Worm (Caenorhabditis elegans) whole organism, L3 larva: ENCODE measurements around the gene C25F9.10.
A peak's percentile ranks its signal among the peaks of the same experiment; 100 is the strongest.

Experiments
- ZK546.5 ChIP-seq: sonication (generic microtip); optimal IDR thresholded peaks from 2 replicates; lab custom pipeline; 2017; ENCODE audit warnings: missing biosample characterization, missing genetic modification characterization
- ama-1 ChIP-seq: fragments of 150-350 bp; optimal IDR thresholded peaks from 2 replicates; lab custom pipeline; 2018
- ceh-16 ChIP-seq: sonication (generic microtip); optimal IDR thresholded peaks from 2 replicates; lab custom pipeline; 2017; ENCODE audit warnings: missing biosample characterization, missing genetic modification characterization
- ceh-28 ChIP-seq: fragments of 150-350 bp; optimal IDR thresholded peaks from 2 replicates; lab custom pipeline; 2014; ENCODE audit warnings: missing biosample characterization, missing genetic modification reagents, missing genetic modification characterization
- ceh-82 ChIP-seq: fragments of 150-350 bp; optimal IDR thresholded peaks from 2 replicates; lab custom pipeline; 2014; ENCODE audit warnings: missing biosample characterization, missing genetic modification characterization
- ceh-9 ChIP-seq: sonication (generic microtip); optimal IDR thresholded peaks from 2 replicates; lab custom pipeline; 2018; ENCODE audit warnings: missing biosample characterization, missing genetic modification characterization
- daf-12 ChIP-seq: fragments of 150-350 bp; optimal IDR thresholded peaks from 2 replicates; lab custom pipeline; 2014; ENCODE audit warnings: missing biosample characterization, missing genetic modification reagents, missing genetic modification characterization
- egl-27 ChIP-seq: sonication (generic microtip); optimal IDR thresholded peaks from 4 replicates; lab custom pipeline; 2017; ENCODE audit warnings: missing biosample characterization, missing genetic modification reagents, missing genetic modification characterization
- elt-1 ChIP-seq: fragments of 150-350 bp; optimal IDR thresholded peaks from 2 replicates; lab custom pipeline; 2014; ENCODE audit warnings: missing biosample characterization, missing genetic modification characterization
- elt-2 ChIP-seq: sonication (generic microtip); optimal IDR thresholded peaks from 2 replicates; lab custom pipeline; 2016; ENCODE audit warnings: missing genetic modification reagents, mild to moderate bottlenecking, missing genetic modification characterization, missing compliant biosample characterization
- elt-3 ChIP-seq, 3 experiments: fragments of 150-350 bp in 1 of 3; sonication (generic microtip) in 2 of 3; optimal IDR thresholded peaks; 2 replicates in 2 of 3; 4 replicates in 1 of 3; lab custom pipeline; 2014 to 2017; ENCODE audit warnings: missing biosample characterization in 3 of 3, missing genetic modification characterization in 3 of 3
- eor-1 ChIP-seq, 2 experiments: fragments of 150-350 bp; optimal IDR thresholded peaks; 2 replicates each; lab custom pipeline; 2014 to 2018; ENCODE audit warnings: missing biosample characterization in 2 of 2, missing genetic modification characterization in 2 of 2
- fkh-10 ChIP-seq: sonication (generic microtip); optimal IDR thresholded peaks from 2 replicates; lab custom pipeline; 2017; ENCODE audit warnings: missing biosample characterization, missing genetic modification reagents, missing genetic modification characterization
- fos-1 ChIP-seq: fragments of 150-350 bp; optimal IDR thresholded peaks from 2 replicates; lab custom pipeline; 2014; ENCODE audit warnings: missing biosample characterization, missing genetic modification characterization
- lin-39 ChIP-seq: fragments of 150-350 bp; optimal IDR thresholded peaks from 2 replicates; lab custom pipeline; 2018; ENCODE audit warnings: missing biosample characterization, missing genetic modification reagents, missing genetic modification characterization
- lsy-12 ChIP-seq: sonication (generic microtip); optimal IDR thresholded peaks from 2 replicates; lab custom pipeline; 2016; ENCODE audit warnings: mild to moderate bottlenecking, missing genetic modification characterization, missing compliant biosample characterization
- mml-1 ChIP-seq: fragments of 150-350 bp; sonication (generic microtip); optimal IDR thresholded peaks from 3 replicates; lab custom pipeline; 2014; ENCODE audit warnings: missing biosample characterization, missing genetic modification characterization
- nhr-12 ChIP-seq: fragments of 150-350 bp; optimal IDR thresholded peaks from 2 replicates; lab custom pipeline; 2014; ENCODE audit warnings: missing biosample characterization, missing genetic modification characterization
- nhr-237 ChIP-seq: fragments of 150-350 bp; optimal IDR thresholded peaks from 2 replicates; lab custom pipeline; 2014; ENCODE audit warnings: missing biosample characterization, missing genetic modification characterization
- nhr-28 ChIP-seq: fragments of 150-350 bp; optimal IDR thresholded peaks from 2 replicates; lab custom pipeline; 2014; ENCODE audit warnings: missing biosample characterization, missing genetic modification characterization
- nhr-43 ChIP-seq: sonication (generic microtip); optimal IDR thresholded peaks from 2 replicates; lab custom pipeline; 2016; ENCODE audit warnings: mild to moderate bottlenecking, missing genetic modification characterization, missing compliant biosample characterization; ENCODE audit not compliant: poor library complexity, severe bottlenecking
- nhr-67 ChIP-seq: fragments of 150-350 bp; optimal IDR thresholded peaks from 2 replicates; lab custom pipeline; 2014; ENCODE audit warnings: missing biosample characterization, missing genetic modification characterization
- nhr-76 ChIP-seq: fragments of 150-350 bp; sonication (generic microtip); optimal IDR thresholded peaks from 5 replicates; lab custom pipeline; 2014; ENCODE audit warnings: missing biosample characterization, missing genetic modification characterization
- pha-4 ChIP-seq: fragments of 150-350 bp; optimal IDR thresholded peaks from 2 replicates; lab custom pipeline; 2014; ENCODE audit warnings: missing biosample characterization, missing genetic modification reagents, missing genetic modification characterization
- pqm-1 ChIP-seq: fragments of 150-350 bp; optimal IDR thresholded peaks from 2 replicates; lab custom pipeline; 2017; ENCODE audit warnings: missing biosample characterization, missing genetic modification characterization, inconsistent platforms
- sea-2 ChIP-seq: fragments of 150-350 bp; sonication (generic microtip); optimal IDR thresholded peaks from 4 replicates; lab custom pipeline; 2014; ENCODE audit warnings: missing biosample characterization, missing genetic modification reagents, missing genetic modification characterization
- skn-1 ChIP-seq: fragments of 150-350 bp; optimal IDR thresholded peaks from 2 replicates; lab custom pipeline; 2014; ENCODE audit warnings: missing biosample characterization, missing genetic modification characterization
- tbx-2 ChIP-seq: sonication (generic microtip); optimal IDR thresholded peaks from 2 replicates; lab custom pipeline; 2016; ENCODE audit warnings: mild to moderate bottlenecking, missing genetic modification characterization, missing compliant biosample characterization
- zag-1 ChIP-seq: fragments of 150-350 bp; optimal IDR thresholded peaks from 2 replicates; lab custom pipeline; 2014; ENCODE audit warnings: missing biosample characterization, missing genetic modification characterization
- ztf-11 ChIP-seq: fragments of 150-350 bp; optimal IDR thresholded peaks from 2 replicates; lab custom pipeline; 2014; ENCODE audit warnings: missing biosample characterization, missing genetic modification characterization
- ztf-4 ChIP-seq: fragments of 150-350 bp; optimal IDR thresholded peaks from 2 replicates; lab custom pipeline; 2014; ENCODE audit warnings: missing biosample characterization, missing genetic modification characterization

C25F9.10 gene

DNA sequence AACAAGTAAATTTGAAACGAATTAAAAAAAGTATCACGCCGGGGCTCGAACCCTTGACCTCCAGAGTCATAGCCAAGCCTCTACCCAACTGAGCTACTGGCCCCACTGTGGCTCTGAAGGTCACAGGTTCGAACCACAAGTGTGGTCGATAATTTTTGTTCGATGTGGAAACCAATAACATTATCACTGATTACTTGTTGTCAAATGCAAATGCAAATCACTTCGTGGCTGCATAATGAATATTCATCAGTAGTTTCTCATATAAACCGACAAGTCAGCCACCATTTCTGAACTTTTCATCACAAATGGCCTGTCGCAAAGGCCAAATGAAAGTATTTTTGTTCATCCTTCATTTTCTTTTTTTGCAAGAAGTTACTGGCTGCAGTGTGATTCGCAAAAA, 10.8 kb upstream of the C25F9.10 start, which contains the start of gene C25F9.8:
Gene C25F9.8, plus strand, starts transcription at position 301 of the 400 bp plus-strand sequence.
- no peak for TF ChIP-seq skn-1 (tag; lab: Kevin White, UChicago)
- TF ChIP-seq tbx-2: no peak
- no peak for TF ChIP-seq fos-1
- TF ChIP-seq egl-27 (tag; lab: Kevin White, UChicago): no peak
- TF ChIP-seq ztf-11: no peak
- TF ChIP-seq daf-12 (tag; lab: Kevin White, UChicago): no peak
- TF ChIP-seq pqm-1 (tag; lab: Kevin White, UChicago): no peak
- no peak for TF ChIP-seq elt-3 (tag; optimal IDR thresholded peaks at IDR 0.05; lab: Kevin White, UChicago)

DNA sequence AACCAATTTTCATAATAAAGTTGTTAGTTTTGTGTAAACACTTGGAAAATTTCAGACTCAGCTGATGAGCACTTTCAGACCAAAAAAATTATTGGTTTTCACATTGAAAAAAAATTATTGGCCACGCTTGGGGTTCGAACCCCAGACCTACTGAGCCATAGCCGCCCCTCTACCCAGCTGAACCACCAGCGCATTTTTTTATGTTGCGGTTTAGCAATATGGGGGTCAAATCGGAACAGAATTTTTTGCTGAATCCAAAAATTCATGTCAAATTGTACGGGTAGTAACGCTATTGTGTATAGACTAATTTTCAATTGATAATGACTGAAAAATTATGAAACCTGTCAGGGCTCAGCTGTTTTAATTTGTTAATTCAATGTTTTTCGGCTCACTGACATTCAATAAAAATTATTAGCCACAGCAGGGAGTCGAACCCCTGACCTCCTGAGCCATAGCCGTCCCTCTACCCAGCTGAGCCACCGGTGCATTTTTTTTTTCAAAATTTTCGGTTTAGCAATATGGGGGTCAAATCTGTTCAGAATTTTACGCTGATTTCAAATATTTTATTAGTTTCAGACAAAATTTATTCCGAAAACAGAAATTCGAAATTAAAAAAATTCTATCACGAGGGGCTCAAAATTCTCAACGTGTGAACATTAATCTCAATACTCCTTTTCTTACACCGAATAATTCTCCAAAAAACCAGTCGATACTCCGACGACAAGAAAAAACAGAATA, 8.8 kb upstream of the C25F9.10 start:
- no peak for TF ChIP-seq ceh-28
- TF ChIP-seq ceh-9 (tag; lab: Kevin White, UChicago): no peak
- no peak for TF ChIP-seq ceh-16 (tag; lab: Kevin White, UChicago)
- no peak for TF ChIP-seq pha-4 (tag; lab: Kevin White, UChicago)
- TF ChIP-seq lsy-12 (tag; lab: Kevin White, UChicago): no peak
- no peak for TF ChIP-seq fkh-10 (GFP tag; lab: Kevin White, UChicago)
- no peak for TF ChIP-seq mml-1

DNA sequence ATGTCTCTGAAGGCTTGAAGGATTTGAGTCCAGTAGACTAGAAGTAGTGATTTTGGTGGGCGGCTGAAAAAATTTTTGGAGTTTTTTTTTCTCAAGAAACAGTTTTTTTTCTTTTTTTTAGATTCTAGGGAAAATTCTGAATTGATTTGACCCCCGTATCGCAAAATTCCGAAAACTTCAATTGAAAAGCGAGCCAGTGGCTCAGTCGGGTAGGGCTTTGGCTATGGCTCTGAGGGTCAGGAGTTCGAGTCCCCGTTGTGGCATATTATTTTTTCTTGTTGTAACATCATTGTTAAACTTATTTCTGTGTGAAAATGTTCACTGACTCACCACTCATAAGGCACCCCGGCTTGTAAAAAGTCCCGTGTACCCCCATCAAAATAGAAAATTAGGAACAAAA, 7.1 kb upstream of the C25F9.10 start:
- TF ChIP-seq ZK546.5 (tag; lab: Kevin White, UChicago) (no peak), nhr-76 (tag; lab: Kevin White, UChicago) (no peak), ceh-16 (tag; lab: Kevin White, UChicago) (no peak), mml-1 (no peak), daf-12 (tag; lab: Kevin White, UChicago) (no peak), nhr-67 (tag; lab: Kevin White, UChicago) (no peak), eor-1 (tag; optimal IDR thresholded peaks at IDR 0.05; lab: Kevin White, UChicago) (no peak), nhr-28 (no peak), ceh-82 (no peak), fos-1 (no peak), elt-3 (tag; optimal IDR thresholded peaks at IDR 0.05; lab: Kevin White, UChicago) (no peak), nhr-237 (tag; lab: Kevin White, UChicago) (no peak), pqm-1 (tag; lab: Kevin White, UChicago) (no peak)
- TF ChIP-seq, all 47 proteins: peak for 0

DNA sequence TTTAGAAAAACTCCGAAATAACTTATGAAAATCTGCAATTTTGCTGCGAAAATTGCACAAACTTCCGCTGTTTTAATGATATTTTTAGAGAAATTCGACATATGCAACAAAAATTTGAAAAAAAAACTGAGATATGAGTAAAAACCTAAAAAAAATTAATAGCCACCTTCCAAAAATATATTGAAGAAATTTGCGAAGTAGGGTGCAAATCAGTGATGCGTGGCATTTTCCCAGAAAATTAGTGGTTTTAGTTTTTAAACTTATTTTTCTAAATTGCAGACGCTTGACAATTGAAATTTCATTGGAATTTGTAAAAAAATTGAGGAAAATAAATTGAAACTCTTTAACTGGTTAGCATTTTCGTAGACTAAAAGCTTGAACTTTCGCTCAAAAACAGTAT, 6.6 kb upstream of the C25F9.10 start, which contains the start of gene C25F9.13:
Gene C25F9.13, minus strand, starts transcription at position 101 of the 400 bp plus-strand sequence.
- TF ChIP-seq nhr-67 (tag; lab: Kevin White, UChicago) (no peak), lin-39 (tag; lab: Kevin White, UChicago) (no peak), nhr-76 (tag; lab: Kevin White, UChicago) (no peak), nhr-237 (tag; lab: Kevin White, UChicago) (no peak), skn-1 (tag; lab: Kevin White, UChicago) (no peak), sea-2 (GFP tag; lab: Kevin White, UChicago) (no peak), ama-1 (lab: Kevin White, UChicago) (no peak), nhr-12 (tag; lab: Kevin White, UChicago) (no peak), zag-1 (no peak), ztf-4 (tag; lab: Kevin White, UChicago) (no peak), elt-3 (tag; optimal IDR thresholded peaks at IDR 0.05; lab: Kevin White, UChicago) (no peak), pqm-1 (tag; lab: Kevin White, UChicago) (no peak)

DNA sequence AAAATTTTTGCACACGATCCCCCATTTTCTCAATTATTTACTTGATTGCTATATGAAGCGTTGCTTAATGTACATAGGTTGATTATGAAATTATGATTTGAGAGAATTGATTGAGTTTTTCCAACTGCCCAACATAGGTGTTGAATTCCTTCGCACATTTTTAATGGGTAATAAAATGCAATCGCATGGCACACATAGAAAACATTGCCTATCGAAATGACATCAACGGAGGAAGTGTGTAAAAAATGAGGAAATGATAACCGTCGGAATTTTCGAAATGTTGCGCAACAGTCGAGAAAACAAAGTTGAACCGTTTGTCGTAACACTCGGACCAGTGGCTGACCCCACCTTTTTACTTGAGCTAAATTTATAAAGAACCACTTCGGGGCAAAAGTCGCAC, 6.2 kb upstream of the C25F9.10 start:
- peak; percentile 4 for TF ChIP-seq elt-2 (tag; lab: Kevin White, UChicago)
- TF ChIP-seq, all 47 proteins: peak for 1; not testable (repeated sequence) for 46

DNA sequence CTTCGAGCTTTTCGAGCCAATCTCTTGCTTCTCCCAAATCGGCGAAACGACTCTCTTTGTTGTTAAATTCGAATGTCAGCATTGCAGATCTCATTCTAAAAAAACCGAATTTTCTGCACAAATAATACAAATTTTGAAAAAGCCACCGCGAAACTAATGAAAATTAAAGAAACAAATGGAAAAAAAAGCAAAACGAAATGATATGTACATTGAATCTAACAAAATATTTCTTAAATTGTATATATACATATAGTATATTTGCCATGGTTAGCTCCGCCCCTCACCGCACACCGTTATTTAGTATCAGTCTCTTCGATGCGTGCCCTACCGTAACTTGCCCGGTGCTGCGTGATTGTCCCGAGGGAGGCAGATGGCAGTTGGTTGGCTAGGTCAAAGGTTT, 4.9 kb upstream of the C25F9.10 start, which contains the start of gene srw-86:
Gene srw-86, minus strand, starts transcription at position 101 of the 400 bp plus-strand sequence.
- TF ChIP-seq nhr-237 (tag; lab: Kevin White, UChicago): no peak
- TF ChIP-seq elt-1 (tag; lab: Kevin White, UChicago): no peak
- TF ChIP-seq nhr-43 (tag; lab: Kevin White, UChicago): no peak
- TF ChIP-seq lsy-12 (tag; lab: Kevin White, UChicago): no peak
